Fruit fly (Drosophila melanogaster): ENCODE data around the gene RanGAP.

DNA sequence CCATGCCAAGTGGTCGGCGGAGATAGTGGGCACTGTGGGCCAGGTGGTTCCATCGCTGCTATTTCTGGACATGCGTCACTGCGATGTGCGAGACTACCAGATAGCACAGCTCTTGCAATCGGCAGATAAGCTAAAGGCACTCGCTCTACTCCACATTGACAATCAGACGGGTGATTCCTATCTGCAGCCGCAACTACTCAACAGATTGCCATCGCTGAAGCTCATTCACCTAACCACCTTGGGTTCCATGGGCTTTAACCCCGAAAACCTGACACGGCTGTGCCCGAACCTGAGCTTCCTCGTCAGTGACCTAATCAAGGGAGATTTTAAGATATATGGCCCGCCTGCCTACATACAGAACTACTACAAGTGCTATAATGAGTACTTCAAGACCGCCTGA, 12.0 kb upstream of the RanGAP start:
- TF ChIP-seq CTCF (optimal IDR thresholded peaks at IDR 0.05): no peak
- TF ChIP-seq CG8478 (optimal IDR thresholded peaks at IDR 0.05): no peak
